Worm (Caenorhabditis elegans) whole organism, late embryonic: Measurements from ENCODE around the gene C16C10.2.

Source experiments
- dve-1 ChIP-seq: sonication (generic microtip); optimal IDR thresholded peaks from 2 replicates; lab custom pipeline; 2017; ENCODE audit warnings: antibody characterized with exemption, mild to moderate bottlenecking, missing genetic modification characterization, missing compliant biosample characterization
- nhr-11 ChIP-seq: fragments of 150-350 bp; optimal IDR thresholded peaks from 2 replicates; lab custom pipeline; 2014; ENCODE audit warnings: missing biosample characterization, missing genetic modification characterization
- syd-9 ChIP-seq: sonication (generic microtip); optimal IDR thresholded peaks from 2 replicates; lab custom pipeline; 2016; ENCODE audit warnings: mild to moderate bottlenecking, missing genetic modification characterization, moderate library complexity, missing compliant biosample characterization

ce11 chrIII:4178564-4178963, at the start of gene C16C10.2:
- no peak for TF ChIP-seq nhr-11 (tag; lab: Kevin White, UChicago)
- TF ChIP-seq syd-9 (tag; lab: Kevin White, UChicago), result no peak
- TF ChIP-seq dve-1, result no peak
